Worm (Caenorhabditis elegans) whole organism, L2 larva: ENCODE results near the gene suex-2.
A peak's percentile ranks its signal among the peaks of the same experiment; 100 is the strongest.

Source experiments
- C34F6.9 ChIP-seq: fragments of 150-350 bp; optimal IDR thresholded peaks from 2 replicates; lab custom pipeline; 2014; ENCODE audit warnings: missing biosample characterization, missing genetic modification characterization
- F13H6.1 ChIP-seq: sonication (generic microtip); optimal IDR thresholded peaks from 2 replicates; lab custom pipeline; 2016; ENCODE audit warnings: missing genetic modification characterization, missing compliant biosample characterization
- R02D3.7 ChIP-seq: fragments of 150-350 bp; optimal IDR thresholded peaks from 2 replicates; lab custom pipeline; 2014; ENCODE audit warnings: missing biosample characterization, missing genetic modification characterization
- Y55F3AM.14 ChIP-seq: fragments of 200-800 bp; sonication (Bioruptor generic); optimal IDR thresholded peaks from 2 replicates; lab custom pipeline; 2018; ENCODE audit warnings: mild to moderate bottlenecking, missing genetic modification characterization, missing compliant biosample characterization
- ZK546.5 ChIP-seq: sonication (generic microtip); optimal IDR thresholded peaks from 2 replicates; lab custom pipeline; 2017; ENCODE audit warnings: missing biosample characterization, missing genetic modification characterization
- alr-1 ChIP-seq: fragments of 150-350 bp; optimal IDR thresholded peaks from 2 replicates; lab custom pipeline; 2014; ENCODE audit warnings: missing biosample characterization, missing genetic modification characterization
- blmp-1 ChIP-seq: sonication (generic microtip); optimal IDR thresholded peaks from 2 replicates; lab custom pipeline; 2017; ENCODE audit warnings: missing genetic modification characterization, mild to moderate bottlenecking, missing compliant biosample characterization, antibody characterized with exemption, moderate library complexity; ENCODE audit not compliant: insufficient read depth
- ceh-16 ChIP-seq: fragments of 150-350 bp; optimal IDR thresholded peaks from 2 replicates; lab custom pipeline; 2014; ENCODE audit warnings: missing biosample characterization, missing genetic modification characterization
- dmd-4 ChIP-seq: sonication (generic microtip); optimal IDR thresholded peaks from 2 replicates; lab custom pipeline; 2017; ENCODE audit warnings: missing biosample characterization, missing genetic modification characterization
- egl-27 ChIP-seq: sonication (generic microtip); optimal IDR thresholded peaks from 3 replicates; lab custom pipeline; 2017; ENCODE audit warnings: missing biosample characterization, missing genetic modification reagents, missing genetic modification characterization
- elt-1 ChIP-seq: fragments of 150-350 bp; optimal IDR thresholded peaks from 2 replicates; lab custom pipeline; 2014; ENCODE audit warnings: missing biosample characterization, missing genetic modification characterization
- fos-1 ChIP-seq: fragments of 150-350 bp; optimal IDR thresholded peaks from 2 replicates; lab custom pipeline; 2014; ENCODE audit warnings: missing biosample characterization, missing genetic modification characterization
- gmeb-1 ChIP-seq: fragments of 150-350 bp; optimal IDR thresholded peaks from 2 replicates; lab custom pipeline; 2014; ENCODE audit warnings: missing biosample characterization, missing genetic modification characterization
- lin-11 ChIP-seq: fragments of 150-350 bp; sonication (generic microtip); optimal IDR thresholded peaks from 2 replicates; lab custom pipeline; 2014; ENCODE audit warnings: missing biosample characterization, missing genetic modification characterization, inconsistent platforms, mixed read lengths
- lin-13 ChIP-seq: fragments of 150-350 bp; optimal IDR thresholded peaks from 2 replicates; lab custom pipeline; 2014; ENCODE audit warnings: missing biosample characterization, missing genetic modification reagents, missing genetic modification characterization
- lsy-2 ChIP-seq, 2 experiments: fragments of 150-350 bp in 1 of 2; sonication (generic microtip) in 1 of 2; optimal IDR thresholded peaks; 2 replicates each; lab custom pipeline; 2014 to 2017; ENCODE audit warnings: missing biosample characterization in 2 of 2, missing genetic modification characterization in 2 of 2
- mab-5 ChIP-seq: fragments of 150-350 bp; optimal IDR thresholded peaks from 2 replicates; lab custom pipeline; 2014; ENCODE audit warnings: missing biosample characterization, missing genetic modification characterization
- mbf-1 ChIP-seq: sonication (generic microtip); optimal IDR thresholded peaks from 2 replicates; lab custom pipeline; 2017; ENCODE audit warnings: missing biosample characterization, missing genetic modification characterization
- mdl-1 ChIP-seq, 2 experiments: fragments of 150-350 bp in 1 of 2; sonication (generic microtip) in 1 of 2; optimal IDR thresholded peaks; 2 replicates each; lab custom pipeline; 2017; ENCODE audit warnings: missing biosample characterization in 2 of 2, missing genetic modification characterization in 2 of 2
- nhr-10 ChIP-seq: sonication (generic microtip); optimal IDR thresholded peaks from 2 replicates; lab custom pipeline; 2017; ENCODE audit warnings: missing biosample characterization, missing genetic modification characterization
- nhr-11 ChIP-seq: fragments of 150-350 bp; optimal IDR thresholded peaks from 2 replicates; lab custom pipeline; 2014; ENCODE audit warnings: missing biosample characterization, missing genetic modification characterization
- nhr-129 ChIP-seq: fragments of 150-350 bp; optimal IDR thresholded peaks from 2 replicates; lab custom pipeline; 2014; ENCODE audit warnings: missing biosample characterization, missing genetic modification characterization
- nhr-21 ChIP-seq: fragments of 150-350 bp; optimal IDR thresholded peaks from 2 replicates; lab custom pipeline; 2014; ENCODE audit warnings: missing biosample characterization, missing genetic modification characterization
- nhr-23 ChIP-seq: fragments of 150-350 bp; optimal IDR thresholded peaks from 2 replicates; lab custom pipeline; 2014; ENCODE audit warnings: missing biosample characterization, missing genetic modification reagents, missing genetic modification characterization
- nhr-77 ChIP-seq: fragments of 150-350 bp; optimal IDR thresholded peaks from 2 replicates; lab custom pipeline; 2014; ENCODE audit warnings: missing biosample characterization, missing genetic modification characterization
- peb-1 ChIP-seq: fragments of 150-350 bp; optimal IDR thresholded peaks from 2 replicates; lab custom pipeline; 2014; ENCODE audit warnings: missing biosample characterization, missing genetic modification characterization
- sem-4 ChIP-seq: fragments of 150-350 bp; optimal IDR thresholded peaks from 2 replicates; lab custom pipeline; 2014; ENCODE audit warnings: missing biosample characterization, missing genetic modification reagents, missing genetic modification characterization
- sma-3 ChIP-seq: sonication (generic microtip); optimal IDR thresholded peaks from 2 replicates; lab custom pipeline; 2016; ENCODE audit warnings: missing genetic modification reagents, missing genetic modification characterization, missing compliant biosample characterization
- sma-9 ChIP-seq, 2 experiments: fragments of 150-350 bp in 1 of 2; sonication (generic microtip) in 1 of 2; optimal IDR thresholded peaks; 2 replicates each; lab custom pipeline; 2014 to 2016; ENCODE audit warnings: missing genetic modification characterization in 2 of 2, mild to moderate bottlenecking in 1 of 2, missing biosample characterization in 1 of 2, missing compliant biosample characterization in 1 of 2, missing genetic modification reagents in 1 of 2, moderate library complexity in 1 of 2
- snpc-4 ChIP-seq: fragments of 150-350 bp; optimal IDR thresholded peaks from 2 replicates; lab custom pipeline; 2014; ENCODE audit warnings: missing biosample characterization, missing genetic modification characterization
- unc-39 ChIP-seq: fragments of 150-350 bp; optimal IDR thresholded peaks from 2 replicates; lab custom pipeline; 2014; ENCODE audit warnings: missing biosample characterization, missing genetic modification characterization
- unc-62 ChIP-seq: fragments of 150-350 bp; optimal IDR thresholded peaks from 2 replicates; lab custom pipeline; 2014; ENCODE audit warnings: missing biosample characterization, missing genetic modification reagents, missing genetic modification characterization
- ztf-1 ChIP-seq: fragments of 200-800 bp; sonication (Bioruptor generic); conservative IDR thresholded peaks from 2 replicates; pipeline ENCODE4 v1.3.6; 2022; ENCODE audit warnings: missing genetic modification characterization, missing compliant biosample characterization
- ztf-11 ChIP-seq: sonication (generic microtip); optimal IDR thresholded peaks from 2 replicates; lab custom pipeline; 2017; ENCODE audit warnings: missing biosample characterization, missing genetic modification characterization
- ztf-4 ChIP-seq: fragments of 150-350 bp; optimal IDR thresholded peaks from 2 replicates; lab custom pipeline; 2014; ENCODE audit warnings: missing biosample characterization, missing genetic modification characterization

The suex-2 gene

ce11 chrIV:8927093-8927492 is 41.0 kb upstream of the suex-2 start (continued):
- no peak for TF ChIP-seq R02D3.7 (tag; lab: Kevin White, UChicago)
- TF ChIP-seq C34F6.9 (tag; lab: Kevin White, UChicago) = peak; percentile 63
- peak; percentile 42 for TF ChIP-seq ceh-16
- TF ChIP-seq fos-1 (tag; lab: Kevin White, UChicago) = peak; percentile 78
- TF ChIP-seq egl-27 (tag; lab: Kevin White, UChicago) = peak; percentile 41
- TF ChIP-seq ZK546.5 (tag; lab: Kevin White, UChicago) = no peak
- no peak for TF ChIP-seq elt-1 (tag; lab: Kevin White, UChicago)
- TF ChIP-seq Y55F3AM.14 (GFP tag; lab: Kevin White, UChicago) = peak; percentile 71
- TF ChIP-seq dmd-4 (tag; lab: Kevin White, UChicago) = no peak
- peak; percentile 78 for TF ChIP-seq lin-11 (tag; lab: Kevin White, UChicago)
- no peak for TF ChIP-seq nhr-23 (tag; lab: Kevin White, UChicago)
- TF ChIP-seq lsy-2 (tag; optimal IDR thresholded peaks at IDR 0.05; lab: Kevin White, UChicago) = peak in 1 of 2 experiments; percentile 23
- TF ChIP-seq ztf-4 (tag; lab: Kevin White, UChicago) = peak; percentile 29
- TF ChIP-seq nhr-10 = peak; percentile 24
- TF ChIP-seq mab-5 (tag; lab: Kevin White, UChicago) = peak; percentile 22
- TF ChIP-seq mdl-1 (tag; optimal IDR thresholded peaks at IDR 0.05; lab: Kevin White, UChicago) = peak in 1 of 2 experiments; percentile 45

ce11 chrIV:8929942-8930492 is 38.1 kb upstream of the suex-2 start, which contains the start of the genes D1046.18 and slc-25A26:
Gene D1046.18, plus strand, starts transcription at chrIV:8930242.
Gene slc-25A26, plus strand, starts transcription at chrIV:8930442.
- no peak for TF ChIP-seq nhr-21 (tag; lab: Kevin White, UChicago)
- no peak for TF ChIP-seq elt-1 (tag; lab: Kevin White, UChicago)
- no peak for TF ChIP-seq ztf-11 (tag; lab: Kevin White, UChicago)
- no peak for TF ChIP-seq C34F6.9 (tag; lab: Kevin White, UChicago)
- no peak for TF ChIP-seq nhr-10
- no peak for TF ChIP-seq mdl-1 (tag; optimal IDR thresholded peaks at IDR 0.05; lab: Kevin White, UChicago)
- TF ChIP-seq peb-1 = no peak
- TF ChIP-seq mbf-1 (tag; lab: Kevin White, UChicago) = no peak
- TF ChIP-seq nhr-129 (tag; lab: Kevin White, UChicago) = no peak
- no peak for TF ChIP-seq snpc-4 (tag; lab: Kevin White, UChicago)
- no peak for TF ChIP-seq unc-62 (GFP tag; lab: Kevin White, UChicago)
- TF ChIP-seq sma-9 (GFP tag; optimal IDR thresholded peaks at IDR 0.05; lab: Kevin White, UChicago) = no peak
- TF ChIP-seq sma-9 (tag; optimal IDR thresholded peaks at IDR 0.05; lab: Kevin White, UChicago) = no peak
- no peak for TF ChIP-seq lin-13 (GFP tag; lab: Kevin White, UChicago)
- no peak for TF ChIP-seq egl-27 (tag; lab: Kevin White, UChicago)
- no peak for TF ChIP-seq sma-3
- TF ChIP-seq F13H6.1 (tag; lab: Kevin White, UChicago) = no peak
- no peak for TF ChIP-seq blmp-1
- TF ChIP-seq sem-4 (tag; lab: Kevin White, UChicago) = no peak
- no peak for TF ChIP-seq ztf-4 (tag; lab: Kevin White, UChicago)

ce11 chrIV:8933575-8933974 is 34.5 kb upstream of the suex-2 start, which contains the start of gene D1046.4:
Gene D1046.4, plus strand, starts transcription at chrIV:8933875.
- TF ChIP-seq fos-1 (tag; lab: Kevin White, UChicago) = no peak
- no peak for TF ChIP-seq sma-9 (GFP tag; optimal IDR thresholded peaks at IDR 0.05; lab: Kevin White, UChicago)
- TF ChIP-seq sma-9 (tag; optimal IDR thresholded peaks at IDR 0.05; lab: Kevin White, UChicago) = no peak
- no peak for TF ChIP-seq peb-1
- TF ChIP-seq blmp-1 = no peak
- TF ChIP-seq C34F6.9 (tag; lab: Kevin White, UChicago) = no peak
- TF ChIP-seq, all 48 proteins: peak for 0

ce11 chrIV:8943430-8943829 is 24.7 kb upstream of the suex-2 start:
- TF ChIP-seq F13H6.1 (tag; lab: Kevin White, UChicago) (no peak), alr-1 (tag; lab: Kevin White, UChicago) (no peak), mab-5 (tag; lab: Kevin White, UChicago) (no peak), egl-27 (tag; lab: Kevin White, UChicago) (no peak), ztf-1 (GFP tag; lab: Robert Waterston, UW) (no peak), snpc-4 (tag; lab: Kevin White, UChicago) (no peak), sem-4 (tag; lab: Kevin White, UChicago) (no peak), nhr-77 (tag; lab: Kevin White, UChicago) (no peak), sma-9 (GFP tag; optimal IDR thresholded peaks at IDR 0.05; lab: Kevin White, UChicago) (no peak), sma-9 (tag; optimal IDR thresholded peaks at IDR 0.05; lab: Kevin White, UChicago) (no peak), unc-39 (no peak), lsy-2 (tag; optimal IDR thresholded peaks at IDR 0.05; lab: Kevin White, UChicago) (no peak), unc-62 (GFP tag; lab: Kevin White, UChicago) (no peak), nhr-11 (tag; lab: Kevin White, UChicago) (no peak), ceh-16 (no peak), gmeb-1 (no peak)
